Fruit fly (Drosophila melanogaster) S2 (cell line): ENCODE results near the gene CG3407.

Source experiments
- CG8478 ChIP-seq: fragments of >200 bp; optimal IDR thresholded peaks from 2 replicates; lab custom pipeline; 2018
- CTCF ChIP-seq, 2 experiments: fragments of >200 bp; optimal IDR thresholded peaks; 2 replicates each; lab custom pipeline; 2018

DNA sequence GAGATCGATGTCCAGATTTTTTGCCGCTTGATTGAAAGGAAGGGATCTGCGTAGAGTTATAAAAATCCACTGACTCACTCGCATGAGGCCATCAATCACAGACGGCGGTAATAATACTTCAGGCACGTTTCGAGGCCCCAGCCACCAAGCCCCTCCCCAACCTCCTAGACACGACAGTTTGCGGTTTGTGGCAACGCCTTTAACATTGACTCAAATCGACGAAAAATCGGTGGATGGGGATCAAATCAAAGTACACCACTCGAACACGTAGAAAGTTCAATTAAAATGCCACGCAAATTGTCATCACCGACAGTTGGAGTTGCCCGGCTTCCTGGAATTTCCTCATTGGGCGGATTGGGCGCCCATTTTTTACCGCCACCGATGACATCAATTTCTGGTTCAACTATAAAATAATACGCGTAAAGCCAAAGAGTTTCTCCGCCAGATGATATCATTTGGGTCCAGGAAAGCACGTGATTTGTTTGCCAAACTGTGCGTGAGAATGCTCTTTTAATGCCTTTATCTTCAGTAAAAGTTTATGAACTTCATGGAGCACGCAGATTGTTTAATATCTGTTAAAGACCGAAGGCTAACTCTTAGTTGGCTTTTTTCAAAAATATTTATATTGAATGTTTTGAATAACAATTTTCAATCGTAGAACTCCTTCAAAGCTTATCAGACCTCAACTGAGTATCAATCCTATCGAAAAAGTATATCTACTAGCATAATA is 28.8 kb downstream of the CG3407 start, which contains the start of gene CG31960:
- TF ChIP-seq CTCF (optimal IDR thresholded peaks at IDR 0.05; lab: Kevin White, UChicago) (no peak), CG8478 (lab: Kevin White, UChicago) (no peak)
